Worm (Caenorhabditis elegans): ENCODE data around the gene ard-1.

ard-1 gene

DNA sequence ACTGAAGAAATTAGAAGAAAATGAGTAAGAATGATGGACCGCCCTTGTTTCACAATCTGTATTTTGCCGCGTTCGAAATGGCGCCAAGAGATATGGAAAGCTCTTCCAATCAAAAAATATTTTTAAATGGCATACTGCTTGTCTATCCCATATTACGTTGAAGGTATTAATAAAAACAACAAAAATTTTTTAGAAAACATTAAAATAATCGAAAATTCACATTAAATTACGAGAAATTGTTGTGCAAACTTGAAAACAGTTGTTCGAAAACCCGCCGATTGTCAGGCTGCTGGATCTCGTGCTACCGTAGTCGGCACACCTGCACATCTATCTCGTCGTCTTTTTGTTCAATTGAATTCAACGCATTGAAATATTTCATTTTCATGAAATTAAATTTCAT, 47.5 kb upstream of the ard-1 start, which contains the start of gene klc-1:
Gene klc-1, plus strand, starts transcription at position 127 of the 400 bp plus-strand sequence.
- TF ChIP-seq ceh-82 (tag; optimal IDR thresholded peaks at IDR 0.05) (no peak), lsy-2 (tag; optimal IDR thresholded peaks at IDR 0.05) (peak in 1 of 2 experiments; percentile 63), ZK546.5 (tag; optimal IDR thresholded peaks at IDR 0.05) (no peak)

DNA sequence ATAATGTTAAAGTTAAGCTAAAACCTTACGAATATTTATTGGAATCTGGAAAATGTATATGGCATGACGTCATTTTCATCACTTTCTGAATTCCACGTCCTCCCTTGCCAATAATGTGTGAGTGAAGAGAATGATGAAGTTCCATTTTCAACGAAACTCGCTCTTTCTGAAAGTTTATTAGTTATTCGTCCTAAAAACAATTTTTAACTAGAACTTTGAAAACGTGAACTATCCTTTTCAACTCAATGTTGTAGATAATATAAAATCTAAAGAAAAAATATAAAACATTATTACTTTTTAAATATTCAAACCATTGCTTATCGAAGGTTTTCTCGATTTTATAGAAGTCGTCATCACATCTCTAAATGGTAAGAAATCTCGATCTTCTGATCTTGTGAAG, 41.6 kb upstream of the ard-1 start, which contains the start of gene M7.7:
Gene M7.7, plus strand, starts transcription at position 301 of the 400 bp plus-strand sequence.
- no peak for TF ChIP-seq zag-1 (tag; optimal IDR thresholded peaks at IDR 0.05)
- TF ChIP-seq fos-1 (tag; optimal IDR thresholded peaks at IDR 0.05) = no peak
- TF ChIP-seq alr-1 (tag; optimal IDR thresholded peaks at IDR 0.05) = no peak
- TF ChIP-seq sem-4 (tag; optimal IDR thresholded peaks at IDR 0.05) = no peak
- TF ChIP-seq ztf-1 (GFP tag; conservative IDR thresholded peaks at IDR 0.05) = no peak
- TF ChIP-seq lsy-2 (tag; optimal IDR thresholded peaks at IDR 0.05) = no peak
- TF ChIP-seq ZK546.5 (tag; optimal IDR thresholded peaks at IDR 0.05) = no peak
- no peak for TF ChIP-seq nhr-237 (tag; optimal IDR thresholded peaks at IDR 0.05)

DNA sequence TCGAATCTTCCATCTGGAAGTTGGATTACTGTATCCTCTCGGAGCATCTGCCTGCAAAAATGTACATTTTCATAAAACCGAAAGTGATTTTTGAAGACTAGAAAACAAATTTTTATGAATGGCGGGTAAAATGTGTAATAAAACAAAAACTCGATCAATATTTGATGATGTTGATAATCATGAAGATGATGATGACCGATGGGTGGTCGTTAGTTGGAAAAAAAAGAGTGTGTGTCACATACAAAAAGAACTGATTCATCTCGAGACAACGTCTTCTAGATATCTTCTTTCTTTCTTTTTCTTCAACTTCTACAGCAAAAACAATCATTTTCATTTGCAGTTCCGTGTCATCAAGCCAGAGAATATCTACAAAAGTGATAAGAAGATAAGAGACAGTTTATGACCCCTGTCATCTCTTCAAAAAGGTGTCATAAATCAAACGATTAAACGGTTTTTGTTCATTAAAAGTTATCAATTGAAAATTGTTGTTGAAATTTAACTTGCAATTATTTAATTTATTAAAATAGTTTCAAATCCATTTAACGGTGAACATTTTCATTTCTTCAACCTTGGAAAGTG, 38.5 kb upstream of the ard-1 start, which contains the start of gene bcc-1:
Gene bcc-1, minus strand, starts transcription at position 51 of the 579 bp plus-strand sequence.
- TF ChIP-seq gmeb-1 (tag; optimal IDR thresholded peaks at IDR 0.05) (peak; percentile 23), fos-1 (tag; optimal IDR thresholded peaks at IDR 0.05) (peak; percentile 62), sma-3 (GFP tag; optimal IDR thresholded peaks at IDR 0.05) (peak; percentile 45), mab-5 (tag; optimal IDR thresholded peaks at IDR 0.05) (peak; percentile 60), lsy-2 (tag; optimal IDR thresholded peaks at IDR 0.05) (no peak), nhr-25 (tag; optimal IDR thresholded peaks at IDR 0.05) (peak; percentile 57), F13H6.1 (tag; optimal IDR thresholded peaks at IDR 0.05) (no peak), nhr-21 (tag; optimal IDR thresholded peaks at IDR 0.05) (peak; percentile 18), sma-9 (GFP tag; optimal IDR thresholded peaks at IDR 0.05) (peak; percentile 42), sma-9 (tag; optimal IDR thresholded peaks at IDR 0.05) (no peak), blmp-1 (tag; optimal IDR thresholded peaks at IDR 0.05; ENCODE audit: insufficient read depth) (peak; percentile 7)

DNA sequence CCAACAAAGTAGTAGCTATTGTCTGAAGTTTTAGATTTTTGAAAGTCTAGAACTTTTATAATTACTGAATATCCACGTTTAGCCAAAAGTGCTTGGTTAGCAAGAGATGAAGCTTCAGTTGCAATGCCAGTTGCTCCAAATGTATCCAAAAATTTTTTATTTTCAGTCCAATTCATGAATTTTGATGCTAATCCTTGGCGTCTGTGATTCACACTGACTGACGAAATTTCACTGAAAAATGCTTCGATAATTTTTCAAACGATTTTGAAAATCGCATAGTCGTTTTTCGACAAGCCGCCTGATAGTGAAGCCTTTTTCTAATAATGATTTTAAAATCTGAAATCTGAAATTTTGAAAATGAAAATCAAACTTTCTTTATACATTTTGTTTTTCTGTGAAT, 37.0 kb upstream of the ard-1 start:
- no peak for TF ChIP-seq nhr-10 (tag; optimal IDR thresholded peaks at IDR 0.05)

DNA sequence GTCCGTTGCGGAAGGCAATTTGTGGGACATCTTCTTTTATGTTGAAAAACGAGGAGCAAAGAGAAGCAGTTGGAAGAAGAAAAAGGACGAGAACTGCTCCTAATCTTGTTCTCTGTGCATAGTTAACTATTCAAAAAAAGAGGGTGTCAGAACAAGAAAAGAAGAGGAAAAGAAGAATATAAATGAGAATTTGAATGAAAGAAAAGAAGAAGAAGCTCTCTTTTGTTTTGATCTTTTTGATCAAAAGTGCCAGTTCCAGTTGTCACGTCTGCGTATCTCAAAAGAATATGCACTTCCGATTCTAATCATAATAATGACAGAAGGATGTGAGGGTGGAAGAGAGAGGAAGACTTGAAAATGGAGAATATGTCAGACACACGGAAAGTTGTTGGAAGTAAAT, 36.1 kb upstream of the ard-1 start, which contains the start of gene M7.8:
Gene M7.8, minus strand, starts transcription at position 112 of the 400 bp plus-strand sequence.
- TF ChIP-seq nhr-21 (tag; optimal IDR thresholded peaks at IDR 0.05) (no peak), lsy-2 (tag; optimal IDR thresholded peaks at IDR 0.05) (peak in 1 of 2 experiments; percentile 35), C34F6.9 (tag; optimal IDR thresholded peaks at IDR 0.05) (peak; percentile 44), crh-2 (tag; optimal IDR thresholded peaks at IDR 0.05) (peak; percentile 30), skn-1 (tag; optimal IDR thresholded peaks at IDR 0.05) (no peak), zag-1 (tag; optimal IDR thresholded peaks at IDR 0.05) (peak; percentile 92), sma-3 (GFP tag; optimal IDR thresholded peaks at IDR 0.05) (no peak), unc-55 (GFP tag; optimal IDR thresholded peaks at IDR 0.05) (peak; percentile 31)

DNA sequence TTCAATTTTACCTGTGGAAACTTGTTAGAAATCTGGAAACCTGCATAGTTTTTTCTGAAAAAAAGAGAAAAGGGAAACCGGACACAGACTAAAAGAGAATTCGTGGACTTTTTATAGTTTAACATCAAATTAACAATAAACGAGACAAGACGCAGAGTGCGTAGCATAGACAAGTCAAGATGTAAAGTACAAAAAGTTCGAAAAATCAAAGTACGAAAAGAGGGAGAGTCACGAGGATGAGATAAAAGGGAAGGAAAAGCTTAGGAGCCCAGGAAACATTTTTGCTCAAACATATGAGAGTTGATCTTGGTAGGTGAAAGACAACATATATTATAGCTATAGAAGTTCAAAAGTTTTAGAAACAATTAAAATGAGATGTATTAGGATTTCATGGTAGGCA, 33.3 kb upstream of the ard-1 start, which contains the start of gene M7.12:
Gene M7.12, minus strand, starts transcription at position 188 of the 400 bp plus-strand sequence.
- TF ChIP-seq nhr-129 (tag; optimal IDR thresholded peaks at IDR 0.05) (peak; percentile 17), ama-1 (optimal IDR thresholded peaks at IDR 0.05) (no peak), zag-1 (tag; optimal IDR thresholded peaks at IDR 0.05) (peak; percentile 10), lsy-2 (tag; optimal IDR thresholded peaks at IDR 0.05) (peak in 1 of 2 experiments; percentile 23), sma-9 (GFP tag; optimal IDR thresholded peaks at IDR 0.05) (peak; percentile 28), sma-9 (tag; optimal IDR thresholded peaks at IDR 0.05) (no peak)

DNA sequence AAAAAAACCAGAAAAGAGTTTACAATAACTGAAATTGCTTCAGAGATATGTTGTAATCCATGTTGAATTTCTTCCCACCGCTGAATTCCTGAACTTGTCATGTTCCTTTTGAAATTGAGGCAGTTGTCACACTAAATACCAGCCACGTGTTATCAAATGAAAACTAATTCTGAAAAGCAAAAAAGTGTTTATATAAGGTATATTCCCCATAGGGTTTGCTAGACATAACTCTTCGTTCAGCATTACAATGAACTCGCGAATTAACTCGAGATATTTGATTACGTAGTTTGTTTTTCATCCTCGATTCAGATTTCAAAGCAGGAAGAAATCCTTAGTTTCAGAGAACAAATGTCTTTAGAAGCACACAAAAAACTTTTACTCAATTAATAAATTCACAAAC, 30.8 kb upstream of the ard-1 start, which contains the start of gene str-3:
Gene str-3, minus strand, starts transcription at position 101 of the 400 bp plus-strand sequence.
- TF ChIP-seq unc-55 (GFP tag; optimal IDR thresholded peaks at IDR 0.05) = no peak
- TF ChIP-seq mbf-1 (tag; optimal IDR thresholded peaks at IDR 0.05) = no peak
- TF ChIP-seq F13H6.1 (tag; optimal IDR thresholded peaks at IDR 0.05) = no peak
- TF ChIP-seq Y55F3AM.14 (GFP tag; optimal IDR thresholded peaks at IDR 0.05) = no peak
- no peak for TF ChIP-seq nhr-21 (tag; optimal IDR thresholded peaks at IDR 0.05)
- no peak for TF ChIP-seq sem-4 (tag; optimal IDR thresholded peaks at IDR 0.05)
- no peak for TF ChIP-seq ceh-82 (tag; optimal IDR thresholded peaks at IDR 0.05)
- no peak for TF ChIP-seq sma-3 (GFP tag; optimal IDR thresholded peaks at IDR 0.05)
- no peak for TF ChIP-seq unc-62 (GFP tag; optimal IDR thresholded peaks at IDR 0.05)
- TF ChIP-seq C34F6.9 (tag; optimal IDR thresholded peaks at IDR 0.05) = no peak
- TF ChIP-seq ama-1 (optimal IDR thresholded peaks at IDR 0.05) = no peak
- TF ChIP-seq gmeb-1 (tag; optimal IDR thresholded peaks at IDR 0.05) = no peak
- TF ChIP-seq ztf-1 (GFP tag; conservative IDR thresholded peaks at IDR 0.05) = no peak
